Fruit fly (Drosophila melanogaster) whole organism, adult: ENCODE results near the gene numb.

Experiments
- CG11617 ChIP-seq: fragments of 200-800 bp; sonication (Bioruptor generic); optimal IDR thresholded peaks from 2 replicates; lab custom pipeline; 2017; ENCODE audit warnings: mild to moderate bottlenecking, missing biosample characterization, missing genetic modification reagents, missing genetic modification characterization
- CG12768 ChIP-seq: fragments of 200-800 bp; sonication (Bioruptor generic); optimal IDR thresholded peaks from 2 replicates; lab custom pipeline; 2017; ENCODE audit warnings: missing biosample characterization, missing genetic modification characterization, mild to moderate bottlenecking, moderate library complexity, missing genetic modification reagents
- CG14711 ChIP-seq: fragments of 200-800 bp; sonication (Bioruptor generic); optimal IDR thresholded peaks from 2 replicates; lab custom pipeline; 2018; ENCODE audit warnings: missing biosample characterization, mild to moderate bottlenecking, missing genetic modification characterization, moderate library complexity
- CG1620 ChIP-seq: fragments of 200-800 bp; sonication (Bioruptor generic); optimal IDR thresholded peaks from 2 replicates; lab custom pipeline; 2016; ENCODE audit warnings: missing biosample characterization, missing genetic modification characterization
- CG33017 ChIP-seq: fragments of 200-800 bp; sonication (Bioruptor generic); optimal IDR thresholded peaks from 2 replicates; lab custom pipeline; 2018; ENCODE audit warnings: missing biosample characterization, mild to moderate bottlenecking, missing genetic modification characterization, moderate library complexity
- CG5204 ChIP-seq: fragments of 200-800 bp; sonication (Bioruptor generic); optimal IDR thresholded peaks from 2 replicates; lab custom pipeline; 2016; ENCODE audit warnings: missing biosample characterization, missing genetic modification characterization
- CG7045 ChIP-seq: fragments of 200-800 bp; sonication (Bioruptor generic); optimal IDR thresholded peaks from 2 replicates; lab custom pipeline; 2017; ENCODE audit warnings: missing biosample characterization, mild to moderate bottlenecking, missing genetic modification characterization
- CG7101 ChIP-seq: fragments of 200-800 bp; sonication (Bioruptor generic); optimal IDR thresholded peaks from 2 replicates; lab custom pipeline; 2018; ENCODE audit warnings: missing biosample characterization, mild to moderate bottlenecking, missing genetic modification characterization, moderate library complexity
- Clk ChIP-seq: fragments of 200-800 bp; sonication (Bioruptor generic); optimal IDR thresholded peaks from 2 replicates; lab custom pipeline; 2017; ENCODE audit warnings: missing biosample characterization, missing genetic modification characterization
- Crg-1 ChIP-seq: fragments of 200-800 bp; sonication (Bioruptor generic); optimal IDR thresholded peaks from 2 replicates; lab custom pipeline; 2016; ENCODE audit warnings: missing biosample characterization, missing genetic modification characterization
- Hr96 ChIP-seq: fragments of 200-800 bp; sonication (Bioruptor generic); optimal IDR thresholded peaks from 2 replicates; lab custom pipeline; 2016; ENCODE audit warnings: missing biosample characterization, missing genetic modification characterization
- Mnt ChIP-seq: fragments of 200-800 bp; sonication (Bioruptor generic); optimal IDR thresholded peaks from 2 replicates; lab custom pipeline; 2016; ENCODE audit warnings: missing biosample characterization, mild to moderate bottlenecking, missing genetic modification characterization
- bab1 ChIP-seq: fragments of 200-800 bp; sonication (Bioruptor generic); optimal IDR thresholded peaks from 3 replicates; lab custom pipeline; 2019; ENCODE audit warnings: missing biosample characterization, mild to moderate bottlenecking, missing genetic modification characterization, moderate library complexity
- cic ChIP-seq: fragments of 200-800 bp; sonication (Bioruptor generic); optimal IDR thresholded peaks from 2 replicates; lab custom pipeline; 2017; ENCODE audit warnings: missing biosample characterization, mild to moderate bottlenecking, missing genetic modification characterization, moderate library complexity
- cnc ChIP-seq, 2 experiments: fragments of >200 bp; optimal IDR thresholded peaks; 2 replicates each; lab custom pipeline; 2017
- kay ChIP-seq: fragments of 200-800 bp; sonication (Bioruptor generic); peaks from one replicate; lab custom pipeline; 2016; ENCODE audit warnings: missing biosample characterization, missing genetic modification characterization, borderline replicate concordance
- ovo ChIP-seq: fragments of 200-800 bp; sonication (Bioruptor generic); optimal IDR thresholded peaks from 2 replicates; lab custom pipeline; 2016; ENCODE audit warnings: missing biosample characterization, missing genetic modification characterization
- pad ChIP-seq: fragments of 200-800 bp; sonication (Bioruptor generic); optimal IDR thresholded peaks from 3 replicates; lab custom pipeline; 2017; ENCODE audit warnings: missing biosample characterization, missing genetic modification characterization, mild to moderate bottlenecking, moderate library complexity, missing genetic modification reagents
- tj ChIP-seq: fragments of 200-800 bp; sonication (Bioruptor generic); optimal IDR thresholded peaks from 3 replicates; lab custom pipeline; 2017; ENCODE audit warnings: missing biosample characterization, mild to moderate bottlenecking, missing genetic modification characterization, moderate library complexity
- toe ChIP-seq: fragments of 200-800 bp; sonication (Bioruptor generic); optimal IDR thresholded peaks from 2 replicates; lab custom pipeline; 2016; ENCODE audit warnings: missing biosample characterization, missing genetic modification characterization

numb gene

DNA sequence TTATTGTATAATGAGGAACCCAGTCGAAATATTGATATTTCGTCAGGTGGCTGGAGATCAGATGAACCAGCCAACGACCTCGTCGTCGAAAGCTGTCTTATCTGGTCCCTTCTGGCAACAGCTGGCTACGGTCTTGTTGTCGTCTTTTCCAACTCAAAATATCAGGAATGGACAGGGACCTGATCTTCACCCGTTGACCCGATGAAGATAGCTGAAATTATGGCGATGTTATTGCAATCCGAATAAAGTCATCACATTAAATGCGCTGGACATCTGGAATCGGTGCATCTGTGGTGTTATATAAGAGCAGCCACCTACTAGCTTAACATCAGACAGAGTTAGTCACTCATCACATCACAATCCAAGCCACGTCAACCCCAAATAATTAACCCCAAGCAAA, 10.7 kb upstream of the numb start, which contains the start of gene Fbp2:
TSS of gene Fbp2 (plus strand) at position 251 of the 400 bp plus-strand sequence.
- TF ChIP-seq kay (no peak), bab1 (GFP tag; lab: Kevin White, UChicago) (no peak), toe (GFP tag; lab: Kevin White, UChicago) (no peak), CG33017 (no peak), Clk (GFP tag; lab: Kevin White, UChicago) (no peak)

DNA sequence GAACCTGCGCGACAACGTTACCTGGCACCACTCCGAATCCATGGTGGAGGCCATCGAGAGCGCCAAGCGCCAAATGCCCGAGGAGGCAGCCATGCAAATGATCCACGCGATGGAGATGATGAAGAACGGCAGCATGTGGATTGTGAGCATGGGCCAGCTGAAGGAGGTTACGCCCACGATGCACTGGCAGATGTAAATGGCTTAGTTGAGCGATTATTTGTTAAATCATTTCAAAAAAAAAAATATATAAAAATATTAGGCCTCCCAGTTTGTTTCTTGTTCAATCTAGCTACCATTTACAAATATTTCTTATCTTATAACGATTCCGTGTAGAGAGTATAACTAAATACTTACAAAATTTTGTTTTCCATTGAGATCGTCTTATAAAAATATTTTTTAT, 9.7 kb upstream of the numb start, which contains the start of gene CG42847:
TSS of gene CG42847 (plus strand) at position 301 of the 400 bp plus-strand sequence.
- TF ChIP-seq Crg-1 (GFP tag; lab: Kevin White, UChicago) (no peak), ovo (GFP tag; lab: Kevin White, UChicago) (no peak), kay (no peak), CG7101 (tag; lab: Kevin White, UChicago) (no peak), CG33017 (no peak), cnc (optimal IDR thresholded peaks at IDR 0.05; lab: Kevin White, UChicago) (no peak), CG11617 (GFP tag; lab: Kevin White, UChicago) (no peak), Hr96 (GFP tag; lab: Kevin White, UChicago) (no peak), CG7045 (GFP tag; lab: Kevin White, UChicago) (no peak), cic (GFP tag; lab: Kevin White, UChicago) (no peak), CG1620 (GFP tag; lab: Kevin White, UChicago) (no peak), toe (GFP tag; lab: Kevin White, UChicago) (no peak), CG14711 (tag; lab: Kevin White, UChicago) (no peak), bab1 (GFP tag; lab: Kevin White, UChicago) (no peak), Clk (GFP tag; lab: Kevin White, UChicago) (no peak), tj (GFP tag; lab: Kevin White, UChicago) (no peak), CG5204 (GFP tag; lab: Kevin White, UChicago) (no peak), pad (GFP tag; lab: Kevin White, UChicago) (no peak), Mnt (GFP tag; lab: Kevin White, UChicago) (no peak), CG12768 (GFP tag; lab: Kevin White, UChicago) (no peak)

DNA sequence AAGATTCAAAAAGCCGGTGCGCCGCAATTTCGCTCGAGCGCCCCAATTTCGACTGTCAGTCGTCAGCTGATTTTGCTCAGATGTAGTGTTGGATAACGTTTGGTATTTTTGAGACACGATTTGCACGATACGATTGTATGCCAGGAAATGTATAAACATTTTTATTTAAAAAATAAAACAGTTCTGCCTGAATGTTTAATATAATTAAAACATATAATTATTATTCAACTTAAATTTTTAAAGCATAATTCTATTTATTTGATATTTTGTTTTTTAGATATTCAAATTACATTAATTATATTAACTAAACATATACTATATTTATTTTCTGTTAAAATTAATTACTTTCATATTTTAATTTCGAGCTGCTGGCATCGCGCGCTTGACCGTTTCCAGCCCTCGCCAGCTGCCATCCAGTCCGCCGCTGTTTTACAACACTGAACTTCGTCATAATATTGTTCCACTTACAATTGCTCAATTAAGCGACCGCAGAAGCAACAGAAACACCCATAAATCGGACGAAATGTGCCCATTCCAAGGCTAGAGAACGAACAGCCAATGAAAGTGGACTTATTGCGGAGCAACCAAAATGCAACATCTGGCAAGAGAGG, 6.2 kb upstream of the numb start, which contains the start of the genes FucTB and scat:
TSS of gene FucTB (minus strand) at position 61 of the 611 bp plus-strand sequence.
TSS of gene scat (plus strand) at position 414 of the 611 bp plus-strand sequence.
- peak; percentile 91 for TF ChIP-seq CG7101 (tag; lab: Kevin White, UChicago)
- TF ChIP-seq pad (GFP tag; lab: Kevin White, UChicago) = peak; percentile 82
- no peak for TF ChIP-seq cnc (optimal IDR thresholded peaks at IDR 0.05; lab: Kevin White, UChicago)
- TF ChIP-seq CG5204 (GFP tag; lab: Kevin White, UChicago) = peak; percentile 61
- peak; percentile 62 for TF ChIP-seq Mnt (GFP tag; lab: Kevin White, UChicago)
- TF ChIP-seq ovo (GFP tag; lab: Kevin White, UChicago) = peak; percentile 94
- TF ChIP-seq CG7045 (GFP tag; lab: Kevin White, UChicago) = peak; percentile 92
- peak; percentile 59 for TF ChIP-seq Hr96 (GFP tag; lab: Kevin White, UChicago)
- peak; percentile 81 for TF ChIP-seq Clk (GFP tag; lab: Kevin White, UChicago)
- TF ChIP-seq CG14711 (tag; lab: Kevin White, UChicago) = peak; percentile 86
- TF ChIP-seq CG11617 (GFP tag; lab: Kevin White, UChicago) = peak; percentile 89
- TF ChIP-seq CG1620 (GFP tag; lab: Kevin White, UChicago) = peak; percentile 72
- TF ChIP-seq CG12768 (GFP tag; lab: Kevin White, UChicago) = peak; percentile 88
- TF ChIP-seq toe (GFP tag; lab: Kevin White, UChicago) = peak; percentile 70
- TF ChIP-seq cic (GFP tag; lab: Kevin White, UChicago) = peak; percentile 21
- peak; percentile 65 for TF ChIP-seq kay
- peak; percentile 87 for TF ChIP-seq bab1 (GFP tag; lab: Kevin White, UChicago)
- TF ChIP-seq tj (GFP tag; lab: Kevin White, UChicago) = peak; percentile 74
- peak; percentile 82 for TF ChIP-seq Crg-1 (GFP tag; lab: Kevin White, UChicago)
- peak; percentile 86 for TF ChIP-seq CG33017

DNA sequence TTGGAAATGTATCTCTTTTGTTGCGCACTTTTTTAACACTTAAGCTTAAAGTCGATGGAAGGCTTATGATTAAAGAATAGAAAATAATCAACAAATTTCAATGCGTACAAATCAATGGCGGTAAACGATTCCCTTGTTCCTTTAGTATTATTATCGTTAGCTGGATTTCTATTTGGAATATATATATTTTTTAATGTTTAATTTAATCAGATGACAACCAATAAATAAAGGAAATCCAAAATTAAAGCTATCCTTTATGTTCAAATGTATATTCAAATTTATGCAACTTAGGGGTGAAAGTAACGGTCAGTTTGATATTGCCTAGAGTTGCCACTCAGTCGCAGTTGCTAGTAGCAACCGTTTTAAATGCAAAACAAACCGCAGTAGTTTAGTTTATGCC, 2.2 kb upstream of the numb start, which contains the start of gene CG3769:
TSS of gene CG3769 (plus strand) at position 301 of the 400 bp plus-strand sequence.
- TF ChIP-seq kay = peak; percentile 15
- TF ChIP-seq Mnt (GFP tag; lab: Kevin White, UChicago) = no peak

DNA sequence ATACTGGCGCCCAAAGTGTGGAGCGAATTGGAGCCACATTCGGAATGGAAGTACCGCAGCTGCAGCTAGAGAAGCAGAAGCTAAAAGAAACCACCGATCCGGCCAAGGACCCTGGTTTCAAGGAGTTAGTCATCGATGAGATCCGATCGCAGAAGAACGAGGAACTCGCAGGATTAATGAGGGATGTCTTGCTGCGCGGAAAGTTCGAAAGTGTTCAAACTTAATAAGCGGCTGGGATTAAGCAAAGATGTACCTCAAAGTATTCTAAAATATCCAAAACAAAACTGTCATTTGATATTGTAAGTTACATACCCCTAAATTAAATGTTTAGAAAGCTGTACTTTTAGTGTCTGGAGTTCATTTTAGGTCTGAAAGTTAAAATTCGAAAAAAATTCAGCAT, 765 bp upstream of the numb start, which contains the start of gene RpS28-like:
TSS of gene RpS28-like (plus strand) at position 301 of the 400 bp plus-strand sequence.
- no peak for TF ChIP-seq ovo (GFP tag; lab: Kevin White, UChicago)

DNA sequence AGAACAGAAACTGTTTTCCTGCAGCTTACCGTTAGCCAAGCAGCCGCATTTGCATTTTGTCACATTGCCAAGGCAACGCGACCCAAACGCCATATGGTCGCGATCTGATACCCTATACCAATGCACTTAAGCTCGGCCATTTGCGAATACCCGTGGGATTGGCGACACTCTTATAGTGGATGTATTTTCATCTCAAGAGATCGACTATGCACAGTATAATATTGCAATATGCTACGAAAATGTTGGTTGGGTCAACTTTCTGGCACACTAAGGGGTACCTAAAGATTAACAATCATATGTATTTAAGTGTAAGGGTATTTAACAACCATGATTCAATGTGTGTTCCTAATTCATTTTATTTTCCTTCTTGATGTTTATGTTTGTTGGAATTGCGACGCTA, 958 bp downstream of the numb start:
- TF ChIP-seq CG11617 (GFP tag; lab: Kevin White, UChicago) (no peak), tj (GFP tag; lab: Kevin White, UChicago) (peak; percentile 42), bab1 (GFP tag; lab: Kevin White, UChicago) (peak; percentile 38), ovo (GFP tag; lab: Kevin White, UChicago) (peak; percentile 5), kay (no peak), CG14711 (tag; lab: Kevin White, UChicago) (peak; percentile 23)
